Fruit fly (Drosophila melanogaster) whole organism, embryonic: ENCODE measurements around the gene gpp.
A peak's percentile ranks its signal among the peaks of the same experiment; 100 is the strongest.

Source experiments
- CG10462 ChIP-seq: fragments of 200-800 bp; sonication (Bioruptor generic); optimal IDR thresholded peaks from 2 replicates; lab custom pipeline; 2016; ENCODE audit warnings: missing biosample characterization, missing genetic modification characterization
- CG11398 ChIP-seq: fragments of 200-800 bp; sonication (Bioruptor generic); optimal IDR thresholded peaks from 2 replicates; lab custom pipeline; 2016; ENCODE audit warnings: missing biosample characterization, missing genetic modification characterization
- CG11695 ChIP-seq: fragments of 200-800 bp; sonication (Bioruptor generic); IDR thresholded peaks from 3 replicates; pipeline ENCODE4 v1.3.6; 2022; ENCODE audit warnings: missing biosample characterization, missing genetic modification characterization
- CG12071 ChIP-seq: fragments of 200-800 bp; sonication (Bioruptor generic); optimal IDR thresholded peaks from 3 replicates; lab custom pipeline; 2018; ENCODE audit warnings: missing biosample characterization, mild to moderate bottlenecking, missing genetic modification characterization
- CG12155 ChIP-seq: fragments of 200-800 bp; sonication (Bioruptor generic); optimal IDR thresholded peaks from 3 replicates; lab custom pipeline; 2016; ENCODE audit warnings: missing biosample characterization, missing genetic modification characterization
- CG13624 ChIP-seq: fragments of 200-800 bp; sonication (Bioruptor generic); optimal IDR thresholded peaks from 2 replicates; lab custom pipeline; 2016; ENCODE audit warnings: missing biosample characterization, missing genetic modification characterization
- CG14860 ChIP-seq: fragments of 200-800 bp; sonication (Bioruptor generic); IDR thresholded peaks from 3 replicates; pipeline ENCODE4 v1.3.6; 2022; ENCODE audit warnings: missing biosample characterization, missing genetic modification characterization; ENCODE audit not compliant: partially characterized antibody
- CG15696 ChIP-seq: fragments of 200-800 bp; sonication (Bioruptor generic); optimal IDR thresholded peaks from 2 replicates; lab custom pipeline; 2019; ENCODE audit warnings: missing biosample characterization, mild to moderate bottlenecking, missing genetic modification characterization, moderate library complexity
- CG1603 ChIP-seq: fragments of 200-800 bp; sonication (Bioruptor generic); optimal IDR thresholded peaks from 2 replicates; lab custom pipeline; 2019; ENCODE audit warnings: missing biosample characterization, mild to moderate bottlenecking, missing genetic modification characterization, moderate library complexity
- CG18011 ChIP-seq: fragments of 200-800 bp; sonication (Bioruptor generic); optimal IDR thresholded peaks from 2 replicates; lab custom pipeline; 2017; ENCODE audit warnings: missing biosample characterization, missing genetic modification characterization, mild to moderate bottlenecking, moderate library complexity, missing genotype
- CG18764 ChIP-seq: fragments of 200-800 bp; sonication (Bioruptor generic); optimal IDR thresholded peaks from 3 replicates; lab custom pipeline; 2016; ENCODE audit warnings: missing biosample characterization, missing genetic modification characterization
- CG31388 ChIP-seq: fragments of 200-800 bp; sonication (Bioruptor generic); optimal IDR thresholded peaks from 2 replicates; lab custom pipeline; 2016; ENCODE audit warnings: missing biosample characterization, missing genetic modification characterization
- CG3995 ChIP-seq: fragments of 200-800 bp; sonication (Bioruptor generic); optimal IDR thresholded peaks from 3 replicates; lab custom pipeline; 2016; ENCODE audit warnings: missing biosample characterization, missing genetic modification characterization
- CG42726 ChIP-seq: fragments of 200-800 bp; sonication (Bioruptor generic); IDR thresholded peaks from 2 replicates; pipeline ENCODE4 v1.3.6; 2022; ENCODE audit warnings: missing biosample characterization, missing genetic modification characterization; ENCODE audit not compliant: partially characterized antibody
- CG4854 ChIP-seq: fragments of 200-800 bp; sonication (Bioruptor generic); optimal IDR thresholded peaks from 2 replicates; lab custom pipeline; 2016; ENCODE audit warnings: missing biosample characterization, missing genetic modification characterization, inconsistent platforms
- CG6791 ChIP-seq: fragments of 200-800 bp; sonication (Bioruptor generic); IDR thresholded peaks from 3 replicates; pipeline ENCODE4 v1.3.6; 2022; ENCODE audit warnings: missing biosample characterization, missing genetic modification characterization; ENCODE audit not compliant: partially characterized antibody
- CG6813 ChIP-seq: fragments of 200-800 bp; sonication (Bioruptor generic); optimal IDR thresholded peaks from 2 replicates; lab custom pipeline; 2017; ENCODE audit warnings: missing biosample characterization, missing genetic modification characterization, mild to moderate bottlenecking, moderate library complexity, missing genetic modification reagents
- CG6854 ChIP-seq: fragments of 200-800 bp; sonication (Bioruptor generic); optimal IDR thresholded peaks from 3 replicates; lab custom pipeline; 2017; ENCODE audit warnings: missing biosample characterization, mild to moderate bottlenecking, missing genetic modification characterization
- CG7963 ChIP-seq: fragments of 200-800 bp; sonication (Bioruptor generic); IDR thresholded peaks from 3 replicates; pipeline ENCODE4 v1.3.6; 2022; ENCODE audit warnings: missing biosample characterization, missing genetic modification characterization; ENCODE audit not compliant: partially characterized antibody
- D ChIP-seq, 2 experiments: fragments of 200-800 bp in 1 of 2; fragments of >200 bp in 1 of 2; sonication (Bioruptor generic) in 1 of 2; optimal IDR thresholded peaks; 2 replicates in 1 of 2; 3 replicates in 1 of 2; lab custom pipeline; 2017; ENCODE audit warnings: mild to moderate bottlenecking in 1 of 2, missing biosample characterization in 1 of 2, missing genetic modification characterization in 1 of 2, missing genetic modification reagents in 1 of 2
- Doc3 ChIP-seq: fragments of 200-800 bp; sonication (Bioruptor generic); IDR thresholded peaks from 3 replicates; pipeline ENCODE4 v1.3.6; 2022; ENCODE audit warnings: missing biosample characterization, missing genetic modification characterization; ENCODE audit not compliant: partially characterized antibody
- MESR4 ChIP-seq: fragments of 200-800 bp; sonication (Bioruptor generic); optimal IDR thresholded peaks from 2 replicates; lab custom pipeline; 2018; ENCODE audit warnings: missing biosample characterization, mild to moderate bottlenecking, missing genetic modification characterization, moderate library complexity
- Med ChIP-seq: fragments of 200-800 bp; sonication (Bioruptor generic); peaks from one replicate; lab custom pipeline; 2016; ENCODE audit warnings: missing biosample characterization, missing genetic modification characterization, mild to moderate bottlenecking, inconsistent platforms, moderate library complexity
- NC2β ChIP-seq: fragments of 200-800 bp; sonication (Bioruptor generic); optimal IDR thresholded peaks from 2 replicates; lab custom pipeline; 2016; ENCODE audit warnings: missing biosample characterization, missing genetic modification characterization
- Nf-YA ChIP-seq: fragments of 200-800 bp; sonication (Bioruptor generic); IDR thresholded peaks from 2 replicates; pipeline ENCODE4 v1.3.6; 2022; ENCODE audit warnings: missing biosample characterization, missing genetic modification characterization
- Opbp ChIP-seq: fragments of 200-800 bp; sonication (Bioruptor generic); IDR thresholded peaks from 3 replicates; pipeline ENCODE4 v1.3.6; 2022; ENCODE audit warnings: missing biosample characterization, missing genetic modification characterization; ENCODE audit not compliant: partially characterized antibody
- Scr ChIP-seq: fragments of 200-800 bp; sonication (Bioruptor generic); IDR thresholded peaks from 2 replicates; pipeline ENCODE4 v1.3.6; 2022; ENCODE audit warnings: missing biosample characterization, missing genetic modification characterization; ENCODE audit not compliant: partially characterized antibody
- Sin3A ChIP-seq: fragments of >200 bp; optimal IDR thresholded peaks from 2 replicates; lab custom pipeline; 2018
- Vsx1 ChIP-seq: fragments of 200-800 bp; sonication (Bioruptor generic); optimal IDR thresholded peaks from 2 replicates; lab custom pipeline; 2017; ENCODE audit warnings: missing biosample characterization, mild to moderate bottlenecking, missing genetic modification characterization, missing genetic modification reagents
- ato ChIP-seq: fragments of 200-800 bp; sonication (Bioruptor generic); IDR thresholded peaks from 2 replicates; pipeline ENCODE4 v1.3.6; 2022; ENCODE audit warnings: missing biosample characterization, missing genetic modification characterization; ENCODE audit not compliant: partially characterized antibody
- az2 ChIP-seq: fragments of 200-800 bp; sonication (Bioruptor generic); optimal IDR thresholded peaks from 3 replicates; lab custom pipeline; 2016; ENCODE audit warnings: missing biosample characterization, missing genetic modification characterization
- cas ChIP-seq: fragments of 200-800 bp; sonication (Bioruptor generic); IDR thresholded peaks from 2 replicates; pipeline ENCODE4 v1.3.6; 2022; ENCODE audit warnings: missing biosample characterization, missing genetic modification characterization
- cg ChIP-seq: fragments of 200-800 bp; sonication (Bioruptor generic); optimal IDR thresholded peaks from 3 replicates; lab custom pipeline; 2019; ENCODE audit warnings: missing biosample characterization, mild to moderate bottlenecking, missing genetic modification characterization, moderate library complexity
- chm ChIP-seq: fragments of 200-800 bp; sonication (Bioruptor generic); IDR thresholded peaks from 2 replicates; pipeline ENCODE4 v1.3.6; 2022; ENCODE audit warnings: missing biosample characterization, missing genetic modification characterization
- gfzf ChIP-seq: fragments of 200-800 bp; sonication (Bioruptor generic); optimal IDR thresholded peaks from 2 replicates; lab custom pipeline; 2016; ENCODE audit warnings: missing biosample characterization, mild to moderate bottlenecking, missing genetic modification characterization, moderate library complexity
- h ChIP-seq: fragments of >200 bp; optimal IDR thresholded peaks from 2 replicates; lab custom pipeline; 2017
- lilli ChIP-seq: fragments of 200-800 bp; sonication (Bioruptor generic); optimal IDR thresholded peaks from 3 replicates; lab custom pipeline; 2016; ENCODE audit warnings: missing biosample characterization, missing genetic modification characterization
- mirr ChIP-seq: fragments of 200-800 bp; sonication (Bioruptor generic); optimal IDR thresholded peaks from 3 replicates; lab custom pipeline; 2018; ENCODE audit warnings: missing biosample characterization, mild to moderate bottlenecking, missing genetic modification characterization
- nau ChIP-seq: fragments of 200-800 bp; sonication (Bioruptor generic); optimal IDR thresholded peaks from 3 replicates; lab custom pipeline; 2017; ENCODE audit warnings: missing biosample characterization, mild to moderate bottlenecking, missing genetic modification characterization, missing genetic modification reagents
- pfk ChIP-seq: fragments of 200-800 bp; sonication (Bioruptor generic); optimal IDR thresholded peaks from 2 replicates; lab custom pipeline; 2018; ENCODE audit warnings: missing biosample characterization, mild to moderate bottlenecking, missing genetic modification characterization, moderate library complexity
- pho ChIP-seq: fragments of 200-800 bp; sonication (Bioruptor generic); optimal IDR thresholded peaks from 2 replicates; lab custom pipeline; 2016; ENCODE audit warnings: missing biosample characterization, missing genetic modification characterization
- row ChIP-seq: fragments of 200-800 bp; sonication (Bioruptor generic); IDR thresholded peaks from 3 replicates; pipeline ENCODE4 v1.3.6; 2022; ENCODE audit warnings: missing biosample characterization, missing genetic modification characterization
- sens-2 ChIP-seq: fragments of 200-800 bp; sonication (Bioruptor generic); IDR thresholded peaks from 2 replicates; pipeline ENCODE4 v1.3.6; 2022; ENCODE audit warnings: missing biosample characterization, missing genetic modification characterization
- sima ChIP-seq: fragments of 200-800 bp; sonication (Bioruptor generic); optimal IDR thresholded peaks from 2 replicates; lab custom pipeline; 2016; ENCODE audit warnings: missing biosample characterization, missing genetic modification characterization
- slbo ChIP-seq: fragments of 200-800 bp; sonication (Bioruptor generic); IDR thresholded peaks from 2 replicates; pipeline ENCODE4 v1.3.6; 2022; ENCODE audit warnings: missing biosample characterization, missing genetic modification characterization
- so ChIP-seq: fragments of 200-800 bp; sonication (Bioruptor generic); IDR thresholded peaks from 3 replicates; pipeline ENCODE4 v1.3.6; 2022; ENCODE audit warnings: missing biosample characterization, missing genetic modification characterization
- stwl ChIP-seq: fragments of 200-800 bp; sonication (Bioruptor generic); optimal IDR thresholded peaks from 3 replicates; lab custom pipeline; 2018; ENCODE audit warnings: missing biosample characterization, mild to moderate bottlenecking, missing genetic modification characterization, moderate library complexity
- yki ChIP-seq: fragments of >200 bp; optimal IDR thresholded peaks from 3 replicates; lab custom pipeline; 2018
- zfh2 ChIP-seq: fragments of 200-800 bp; sonication (Bioruptor generic); optimal IDR thresholded peaks from 2 replicates; lab custom pipeline; 2016; ENCODE audit warnings: missing biosample characterization, missing genetic modification characterization

Gene gpp

DNA sequence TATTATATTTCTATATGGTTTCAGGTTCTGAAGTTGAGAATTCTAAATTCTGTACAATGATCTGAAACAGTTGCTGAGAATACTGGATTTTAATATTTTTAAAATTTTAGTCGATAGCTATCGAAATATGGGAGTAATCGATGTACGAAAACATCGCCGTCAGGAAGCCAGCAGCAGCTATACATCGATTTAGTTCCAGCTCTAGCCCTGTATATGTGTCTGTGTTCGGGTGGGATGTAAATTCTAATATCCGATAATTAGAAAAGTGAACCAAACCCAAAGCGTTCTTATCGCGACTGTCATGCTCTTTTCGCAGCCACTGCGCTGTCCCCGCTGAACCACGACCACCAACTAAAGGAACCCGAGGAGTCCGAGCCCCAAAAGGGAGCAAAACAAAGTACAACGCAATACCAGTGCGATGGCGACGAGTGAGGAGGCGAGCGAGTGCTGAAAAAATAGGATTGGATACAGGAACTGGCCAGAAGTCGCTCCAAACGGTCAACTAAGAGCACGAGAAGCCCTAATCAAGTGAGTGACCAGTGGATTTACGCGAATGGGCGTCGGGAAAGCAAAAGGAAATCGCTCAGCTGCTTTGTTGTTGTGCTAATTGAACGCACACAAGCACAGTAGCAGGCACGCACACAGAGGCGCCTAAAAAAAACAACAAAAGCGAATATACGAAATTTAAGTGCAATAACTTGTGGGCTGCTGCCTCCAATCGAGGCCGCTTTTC lies 23.8 kb upstream of the gpp start, which contains the start of gene gzl (continued):
- peak; percentile 68 for TF ChIP-seq stwl (tag; lab: Kevin White, UChicago)
- TF ChIP-seq CG12155 (GFP tag; lab: Kevin White, UChicago) = peak; percentile 55
- no peak for TF ChIP-seq CG31388 (GFP tag; lab: Kevin White, UChicago)
- no peak for TF ChIP-seq NC2β (GFP tag; lab: Kevin White, UChicago)
- no peak for TF ChIP-seq cas
- TF ChIP-seq CG42726 = peak; percentile 97
- no peak for TF ChIP-seq zfh2 (GFP tag; lab: Kevin White, UChicago)
- peak; percentile 98 for TF ChIP-seq Opbp (GFP tag; lab: Robert Waterston, UW)
- no peak for TF ChIP-seq CG6813 (GFP tag; lab: Kevin White, UChicago)
- TF ChIP-seq CG7963 = peak; percentile 96
- no peak for TF ChIP-seq chm (GFP tag; lab: Robert Waterston, UW)
- peak; percentile 92 for TF ChIP-seq Doc3 (GFP tag; lab: Robert Waterston, UW)
- TF ChIP-seq CG6854 (GFP tag; lab: Kevin White, UChicago) = no peak
- no peak for TF ChIP-seq h
- no peak for TF ChIP-seq CG11695 (GFP tag; lab: Robert Waterston, UW)
- no peak for TF ChIP-seq yki (lab: Kevin White, UChicago)
- TF ChIP-seq MESR4 = peak; percentile 74
- no peak for TF ChIP-seq CG12071 (GFP tag; lab: Kevin White, UChicago)
- peak; percentile 93 for TF ChIP-seq CG3995 (GFP tag; lab: Kevin White, UChicago)
- peak; percentile 60 for TF ChIP-seq CG1603
- TF ChIP-seq CG13624 (GFP tag; lab: Kevin White, UChicago) = peak; percentile 49
- TF ChIP-seq Vsx1 (GFP tag; lab: Kevin White, UChicago) = no peak
- TF ChIP-seq Med (GFP tag; lab: Kevin White, UChicago) = peak; percentile 87
- peak; percentile 96 for TF ChIP-seq CG14860
- peak; percentile 99 for TF ChIP-seq CG6791
- no peak for TF ChIP-seq pfk (GFP tag; lab: Kevin White, UChicago)
- peak; percentile 23 for TF ChIP-seq lilli (GFP tag; lab: Kevin White, UChicago)
- no peak for TF ChIP-seq CG18764 (GFP tag; lab: Kevin White, UChicago)
- TF ChIP-seq CG18011 (GFP tag; lab: Kevin White, UChicago) = no peak
- TF ChIP-seq CG4854 (GFP tag; lab: Kevin White, UChicago) = no peak
- TF ChIP-seq ato = peak; percentile 96
- TF ChIP-seq sens-2 = no peak
- no peak for TF ChIP-seq CG10462 (GFP tag; lab: Kevin White, UChicago)
- TF ChIP-seq Scr (GFP tag; lab: Robert Waterston, UW) = peak; percentile 97
- TF ChIP-seq pho = peak; percentile 9
- TF ChIP-seq nau = no peak
- TF ChIP-seq cg (GFP tag; lab: Kevin White, UChicago) = peak; percentile 93
- peak; percentile 66 for TF ChIP-seq D (optimal IDR thresholded peaks at IDR 0.05; lab: Kevin White, UChicago)
- no peak for TF ChIP-seq D (GFP tag; optimal IDR thresholded peaks at IDR 0.05; lab: Kevin White, UChicago)
- TF ChIP-seq CG15696 = no peak
- TF ChIP-seq slbo (GFP tag; lab: Robert Waterston, UW) = peak; percentile 13; the same call in 1 of the 2 replicates
- peak; percentile 8 for TF ChIP-seq Sin3A (lab: Kevin White, UChicago)
- TF ChIP-seq Nf-YA (GFP tag; lab: Robert Waterston, UW) = no peak
- TF ChIP-seq CG11398 (GFP tag; lab: Kevin White, UChicago) = no peak
- TF ChIP-seq row = peak; percentile 42; the same call in 1 of the 3 replicates
- TF ChIP-seq sima (GFP tag; lab: Kevin White, UChicago) = no peak
- TF ChIP-seq mirr (GFP tag; lab: Kevin White, UChicago) = no peak
- TF ChIP-seq az2 (GFP tag; lab: Kevin White, UChicago) = no peak
- TF ChIP-seq gfzf = peak; percentile 31
- no peak for TF ChIP-seq so (GFP tag; lab: Robert Waterston, UW)
